Worm (Caenorhabditis elegans) whole organism, L4/young adult: ENCODE results near the gene uba-1.

Experiments used
- W03F9.2 ChIP-seq: fragments of 150-350 bp; optimal IDR thresholded peaks from 2 replicates; lab custom pipeline; 2014; ENCODE audit warnings: missing biosample characterization, missing genetic modification characterization
- him-1 ChIP-seq: sonication (generic microtip); optimal IDR thresholded peaks from 2 replicates; lab custom pipeline; 2016; ENCODE audit warnings: missing genotype, missing genetic modification reagents, missing genetic modification characterization, missing compliant biosample characterization

DNA sequence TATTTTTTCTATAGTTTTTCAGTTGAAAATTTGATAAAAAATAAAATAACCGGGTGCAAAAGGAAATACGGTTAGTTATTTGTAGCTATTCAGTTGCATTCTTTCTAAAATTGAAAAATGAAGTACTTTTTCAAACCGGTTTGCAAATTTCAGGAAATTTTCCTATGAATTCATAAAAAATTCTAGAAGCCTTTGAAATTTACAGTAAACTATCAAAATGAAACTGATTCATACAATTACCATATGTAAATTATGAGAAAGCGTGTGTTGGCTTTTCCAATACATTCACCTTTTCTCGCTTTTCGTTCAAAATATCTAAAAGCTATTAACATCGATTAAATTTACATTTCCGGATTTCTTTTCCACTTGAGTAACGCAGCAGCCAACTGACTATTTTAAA is 22.2 kb upstream of the uba-1 start, which contains the start of gene ent-7:
- TF ChIP-seq W03F9.2 (tag; lab: Kevin White, UChicago) (no peak), him-1 (tag; lab: Kevin White, UChicago) (no peak)
